Fruit fly (Drosophila melanogaster) whole organism, prepupa: Measurements from ENCODE around the gene Dbx.

ENCODE experiments used
- Blimp-1 ChIP-seq: fragments of 200-800 bp; sonication (Bioruptor generic); optimal IDR thresholded peaks from 3 replicates; lab custom pipeline; 2017; ENCODE audit warnings: missing biosample characterization, missing genetic modification characterization, mild to moderate bottlenecking, moderate library complexity, missing genetic modification reagents
- CG11902 ChIP-seq: fragments of 200-800 bp; sonication (Bioruptor generic); optimal IDR thresholded peaks from 3 replicates; lab custom pipeline; 2016; ENCODE audit warnings: missing biosample characterization, missing genetic modification characterization
- CG16779 ChIP-seq: fragments of 200-800 bp; sonication (Bioruptor generic); optimal IDR thresholded peaks from 3 replicates; lab custom pipeline; 2017; ENCODE audit warnings: missing biosample characterization, mild to moderate bottlenecking, missing genetic modification characterization
- CG31627 ChIP-seq: fragments of 200-800 bp; sonication (Bioruptor generic); optimal IDR thresholded peaks from 3 replicates; lab custom pipeline; 2016; ENCODE audit warnings: missing biosample characterization, missing genetic modification characterization
- CG8119 ChIP-seq: fragments of 200-800 bp; sonication (Bioruptor generic); IDR thresholded peaks from 3 replicates; pipeline ENCODE4 v1.3.6; 2022; ENCODE audit warnings: missing biosample characterization, missing genetic modification characterization
- CG8319 ChIP-seq: fragments of 200-800 bp; sonication (Bioruptor generic); optimal IDR thresholded peaks from 3 replicates; lab custom pipeline; 2016; ENCODE audit warnings: missing biosample characterization, missing genetic modification characterization
- Eip75B ChIP-seq: fragments of 200-800 bp; sonication (Bioruptor generic); optimal IDR thresholded peaks from 3 replicates; lab custom pipeline; 2016; ENCODE audit warnings: missing biosample characterization, missing genetic modification characterization
- cyc ChIP-seq: fragments of 200-800 bp; sonication (Bioruptor generic); optimal IDR thresholded peaks from 3 replicates; lab custom pipeline; 2016; ENCODE audit warnings: missing biosample characterization, missing genetic modification characterization
- dac ChIP-seq: fragments of 200-800 bp; sonication (Bioruptor generic); optimal IDR thresholded peaks from 2 replicates; lab custom pipeline; 2017; ENCODE audit warnings: missing biosample characterization, mild to moderate bottlenecking, missing genetic modification characterization
- fkh ChIP-seq: fragments of 200-800 bp; sonication (Bioruptor generic); optimal IDR thresholded peaks from 3 replicates; lab custom pipeline; 2017; ENCODE audit warnings: missing biosample characterization, mild to moderate bottlenecking, missing genetic modification characterization, moderate library complexity

- TF ChIP-seq dac (GFP tag; lab: Kevin White, UChicago) (no peak), CG16779 (tag; lab: Kevin White, UChicago) (no peak), Eip75B (GFP tag; lab: Kevin White, UChicago) (peak; percentile 5), cyc (GFP tag; lab: Kevin White, UChicago) (no peak), CG11902 (GFP tag; lab: Kevin White, UChicago) (no peak), CG8119 (GFP tag; lab: Robert Waterston, UW) (no peak), fkh (peak; percentile 62), CG31627 (GFP tag; lab: Kevin White, UChicago) (no peak), CG8319 (no peak), Blimp-1 (no peak)
Observed at dm6 chr3L:1969539-1970337, 48.6 kb downstream of the Dbx start, which contains the start of gene CG1927.
